Worm (Caenorhabditis elegans) whole organism, L3 larva: Measurements from ENCODE around the gene F26C11.3.

ENCODE experiments used
- R02D3.7 ChIP-seq: fragments of 150-350 bp; optimal IDR thresholded peaks from 2 replicates; lab custom pipeline; 2014; ENCODE audit warnings: missing biosample characterization, missing genetic modification characterization
- ZK546.5 ChIP-seq: sonication (generic microtip); optimal IDR thresholded peaks from 2 replicates; lab custom pipeline; 2017; ENCODE audit warnings: missing biosample characterization, missing genetic modification characterization
- aly-2 ChIP-seq: fragments of 150-350 bp; optimal IDR thresholded peaks from 2 replicates; lab custom pipeline; 2014; ENCODE audit warnings: missing biosample characterization, missing genetic modification characterization
- ama-1 ChIP-seq: fragments of 150-350 bp; optimal IDR thresholded peaks from 2 replicates; lab custom pipeline; 2018
- ceh-16 ChIP-seq: sonication (generic microtip); optimal IDR thresholded peaks from 2 replicates; lab custom pipeline; 2017; ENCODE audit warnings: missing biosample characterization, missing genetic modification characterization
- ceh-28 ChIP-seq: fragments of 150-350 bp; optimal IDR thresholded peaks from 2 replicates; lab custom pipeline; 2014; ENCODE audit warnings: missing biosample characterization, missing genetic modification reagents, missing genetic modification characterization
- ceh-82 ChIP-seq: fragments of 150-350 bp; optimal IDR thresholded peaks from 2 replicates; lab custom pipeline; 2014; ENCODE audit warnings: missing biosample characterization, missing genetic modification characterization
- daf-12 ChIP-seq: fragments of 150-350 bp; optimal IDR thresholded peaks from 2 replicates; lab custom pipeline; 2014; ENCODE audit warnings: missing biosample characterization, missing genetic modification reagents, missing genetic modification characterization
- egl-27 ChIP-seq: sonication (generic microtip); optimal IDR thresholded peaks from 4 replicates; lab custom pipeline; 2017; ENCODE audit warnings: missing biosample characterization, missing genetic modification reagents, missing genetic modification characterization
- egl-5 ChIP-seq: fragments of 150-350 bp; optimal IDR thresholded peaks from 2 replicates; lab custom pipeline; 2017; ENCODE audit warnings: missing biosample characterization, missing genetic modification reagents, missing genetic modification characterization, inconsistent platforms
- elt-1 ChIP-seq: fragments of 150-350 bp; optimal IDR thresholded peaks from 2 replicates; lab custom pipeline; 2014; ENCODE audit warnings: missing biosample characterization, missing genetic modification characterization
- elt-2 ChIP-seq: sonication (generic microtip); optimal IDR thresholded peaks from 2 replicates; lab custom pipeline; 2016; ENCODE audit warnings: missing genetic modification reagents, mild to moderate bottlenecking, missing genetic modification characterization, missing compliant biosample characterization
- elt-3 ChIP-seq, 3 experiments: fragments of 150-350 bp in 1 of 3; sonication (generic microtip) in 2 of 3; optimal IDR thresholded peaks; 2 replicates in 2 of 3; 4 replicates in 1 of 3; lab custom pipeline; 2014 to 2017; ENCODE audit warnings: missing biosample characterization in 3 of 3, missing genetic modification characterization in 3 of 3
- eor-1 ChIP-seq, 2 experiments: fragments of 150-350 bp; optimal IDR thresholded peaks; 2 replicates each; lab custom pipeline; 2014 to 2018; ENCODE audit warnings: missing biosample characterization in 2 of 2, missing genetic modification characterization in 2 of 2
- fkh-10 ChIP-seq: sonication (generic microtip); optimal IDR thresholded peaks from 2 replicates; lab custom pipeline; 2017; ENCODE audit warnings: missing biosample characterization, missing genetic modification reagents, missing genetic modification characterization
- fos-1 ChIP-seq: fragments of 150-350 bp; optimal IDR thresholded peaks from 2 replicates; lab custom pipeline; 2014; ENCODE audit warnings: missing biosample characterization, missing genetic modification characterization
- hmg-11 ChIP-seq: sonication (generic microtip); optimal IDR thresholded peaks from 2 replicates; lab custom pipeline; 2016; ENCODE audit warnings: missing genetic modification characterization, missing compliant biosample characterization
- jun-1 ChIP-seq: fragments of 150-350 bp; optimal IDR thresholded peaks from 2 replicates; lab custom pipeline; 2014; ENCODE audit warnings: missing biosample characterization, missing genetic modification reagents, missing genetic modification characterization
- lin-15B ChIP-seq: fragments of 150-350 bp; optimal IDR thresholded peaks from 2 replicates; lab custom pipeline; 2014; ENCODE audit warnings: missing biosample characterization, missing genetic modification characterization
- lin-39 ChIP-seq: fragments of 150-350 bp; optimal IDR thresholded peaks from 2 replicates; lab custom pipeline; 2018; ENCODE audit warnings: missing biosample characterization, missing genetic modification reagents, missing genetic modification characterization
- lsy-12 ChIP-seq: sonication (generic microtip); optimal IDR thresholded peaks from 2 replicates; lab custom pipeline; 2016; ENCODE audit warnings: mild to moderate bottlenecking, missing genetic modification characterization, missing compliant biosample characterization
- mdl-1 ChIP-seq: fragments of 150-350 bp; optimal IDR thresholded peaks from 2 replicates; lab custom pipeline; 2014; ENCODE audit warnings: missing biosample characterization, missing genetic modification characterization
- nfya-1 ChIP-seq: sonication (generic microtip); optimal IDR thresholded peaks from 2 replicates; lab custom pipeline; 2017; ENCODE audit warnings: missing genetic modification characterization, mild to moderate bottlenecking, missing compliant biosample characterization, antibody characterized with exemption, moderate library complexity; ENCODE audit not compliant: insufficient read depth
- nhr-11 ChIP-seq: fragments of 150-350 bp; optimal IDR thresholded peaks from 2 replicates; lab custom pipeline; 2014; ENCODE audit warnings: missing biosample characterization, missing genetic modification characterization
- nhr-12 ChIP-seq: fragments of 150-350 bp; optimal IDR thresholded peaks from 2 replicates; lab custom pipeline; 2014; ENCODE audit warnings: missing biosample characterization, missing genetic modification characterization
- nhr-23 ChIP-seq: fragments of 150-350 bp; optimal IDR thresholded peaks from 2 replicates; lab custom pipeline; 2014; ENCODE audit warnings: missing biosample characterization, missing genetic modification reagents, missing genetic modification characterization
- nhr-25 ChIP-seq: sonication (generic microtip); optimal IDR thresholded peaks from 2 replicates; lab custom pipeline; 2017; ENCODE audit warnings: missing biosample characterization, missing genetic modification characterization
- nhr-28 ChIP-seq: fragments of 150-350 bp; optimal IDR thresholded peaks from 2 replicates; lab custom pipeline; 2014; ENCODE audit warnings: missing biosample characterization, missing genetic modification characterization
- nhr-43 ChIP-seq: sonication (generic microtip); optimal IDR thresholded peaks from 2 replicates; lab custom pipeline; 2016; ENCODE audit warnings: mild to moderate bottlenecking, missing genetic modification characterization, missing compliant biosample characterization; ENCODE audit not compliant: poor library complexity, severe bottlenecking
- nhr-67 ChIP-seq: fragments of 150-350 bp; optimal IDR thresholded peaks from 2 replicates; lab custom pipeline; 2014; ENCODE audit warnings: missing biosample characterization, missing genetic modification characterization
- pha-4 ChIP-seq: fragments of 150-350 bp; optimal IDR thresholded peaks from 2 replicates; lab custom pipeline; 2014; ENCODE audit warnings: missing biosample characterization, missing genetic modification reagents, missing genetic modification characterization
- pqm-1 ChIP-seq: fragments of 150-350 bp; optimal IDR thresholded peaks from 2 replicates; lab custom pipeline; 2017; ENCODE audit warnings: missing biosample characterization, missing genetic modification characterization, inconsistent platforms
- sea-2 ChIP-seq: fragments of 150-350 bp; sonication (generic microtip); optimal IDR thresholded peaks from 4 replicates; lab custom pipeline; 2014; ENCODE audit warnings: missing biosample characterization, missing genetic modification reagents, missing genetic modification characterization
- skn-1 ChIP-seq: fragments of 150-350 bp; optimal IDR thresholded peaks from 2 replicates; lab custom pipeline; 2014; ENCODE audit warnings: missing biosample characterization, missing genetic modification characterization
- tbx-2 ChIP-seq: sonication (generic microtip); optimal IDR thresholded peaks from 2 replicates; lab custom pipeline; 2016; ENCODE audit warnings: mild to moderate bottlenecking, missing genetic modification characterization, missing compliant biosample characterization
- unc-39 ChIP-seq: sonication (generic microtip); optimal IDR thresholded peaks from 4 replicates; lab custom pipeline; 2017; ENCODE audit warnings: missing biosample characterization, missing genetic modification characterization
- unc-62 ChIP-seq: fragments of 150-350 bp; sonication (generic microtip); optimal IDR thresholded peaks from 4 replicates; lab custom pipeline; 2014; ENCODE audit warnings: missing biosample characterization, missing genetic modification reagents, missing genetic modification characterization
- zag-1 ChIP-seq: fragments of 150-350 bp; optimal IDR thresholded peaks from 2 replicates; lab custom pipeline; 2014; ENCODE audit warnings: missing biosample characterization, missing genetic modification characterization
- ztf-11 ChIP-seq: fragments of 150-350 bp; optimal IDR thresholded peaks from 2 replicates; lab custom pipeline; 2014; ENCODE audit warnings: missing biosample characterization, missing genetic modification characterization
- ztf-4 ChIP-seq: fragments of 150-350 bp; optimal IDR thresholded peaks from 2 replicates; lab custom pipeline; 2014; ENCODE audit warnings: missing biosample characterization, missing genetic modification characterization

F26C11.3 gene

DNA sequence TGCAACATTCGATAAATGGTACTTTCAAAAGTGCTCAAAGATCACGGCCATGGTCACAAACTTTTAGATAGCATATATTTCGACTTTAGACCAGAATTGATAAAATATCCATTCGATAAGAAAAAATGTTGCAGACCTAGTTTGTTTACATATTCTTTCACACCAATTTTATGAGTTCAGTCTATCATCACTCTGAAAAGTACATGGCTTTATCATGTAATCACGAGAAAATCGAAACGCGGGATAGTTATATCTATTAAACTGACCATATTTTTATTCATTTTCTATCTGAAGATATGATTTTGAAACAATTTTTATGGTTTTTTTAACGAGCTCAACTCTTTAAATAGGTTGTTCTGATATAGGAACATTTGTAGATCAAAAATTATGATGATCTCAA lies 16.6 kb upstream of the F26C11.3 start, which contains the start of gene pho-11:
Gene pho-11, plus strand, starts transcription at position 374 of the 400 bp plus-strand sequence.
- TF ChIP-seq lin-39, result no peak
- TF ChIP-seq nhr-12 (tag; lab: Kevin White, UChicago), result no peak
- peak; percentile 72 for TF ChIP-seq elt-2 (tag; lab: Kevin White, UChicago)
- TF ChIP-seq unc-62 (GFP tag; lab: Kevin White, UChicago), result no peak
- TF ChIP-seq pha-4, result peak; percentile 23
- TF ChIP-seq unc-39 (tag; lab: Kevin White, UChicago), result no peak
- TF ChIP-seq pqm-1 (tag; lab: Kevin White, UChicago), result peak; percentile 65
- no peak for TF ChIP-seq mdl-1 (tag; lab: Kevin White, UChicago)
- TF ChIP-seq eor-1 (tag; optimal IDR thresholded peaks at IDR 0.05; lab: Kevin White, UChicago), result no peak

DNA sequence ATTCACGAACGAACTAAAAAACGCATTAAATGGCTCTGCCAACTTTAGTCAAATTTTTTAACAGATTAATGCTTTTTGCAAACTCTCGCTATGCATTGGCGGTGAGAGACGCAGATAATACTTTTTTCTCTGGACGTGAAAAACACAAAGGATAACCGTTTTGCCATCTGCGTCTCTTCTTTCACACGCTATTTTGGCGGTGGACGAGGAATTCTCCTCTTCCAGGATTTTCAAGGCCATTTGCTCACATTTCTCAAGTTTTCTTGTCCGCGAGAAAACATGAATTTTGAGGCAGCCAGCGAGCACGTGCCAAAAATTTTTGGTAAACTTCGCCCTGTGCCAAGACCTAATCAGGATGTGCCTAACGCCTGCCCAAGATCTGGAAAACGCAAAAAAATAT lies 16.1 kb upstream of the F26C11.3 start:
- no peak for TF ChIP-seq nhr-12 (tag; lab: Kevin White, UChicago)
- no peak for TF ChIP-seq lsy-12 (tag; lab: Kevin White, UChicago)
- peak; percentile 78 for TF ChIP-seq lin-15B (tag; lab: Kevin White, UChicago)
- no peak for TF ChIP-seq R02D3.7
- TF ChIP-seq daf-12, result no peak
- peak; percentile 9 for TF ChIP-seq nhr-43 (tag; lab: Kevin White, UChicago)
- peak; percentile 47 for TF ChIP-seq nfya-1
- TF ChIP-seq hmg-11 (tag; lab: Kevin White, UChicago), result peak; percentile 59
- TF ChIP-seq nhr-25 (tag; lab: Kevin White, UChicago), result no peak
- no peak for TF ChIP-seq tbx-2 (tag; lab: Kevin White, UChicago)
- no peak for TF ChIP-seq nhr-67
- TF ChIP-seq aly-2 (tag; lab: Kevin White, UChicago), result no peak
- TF ChIP-seq sea-2, result no peak
- TF ChIP-seq zag-1 (tag; lab: Kevin White, UChicago), result no peak
- TF ChIP-seq unc-39 (tag; lab: Kevin White, UChicago), result no peak
- TF ChIP-seq jun-1 (tag; lab: Kevin White, UChicago), result no peak
- no peak for TF ChIP-seq ceh-16 (tag; lab: Kevin White, UChicago)
- TF ChIP-seq nhr-11 (tag; lab: Kevin White, UChicago), result peak; percentile 49
- no peak for TF ChIP-seq ZK546.5 (tag; lab: Kevin White, UChicago)

DNA sequence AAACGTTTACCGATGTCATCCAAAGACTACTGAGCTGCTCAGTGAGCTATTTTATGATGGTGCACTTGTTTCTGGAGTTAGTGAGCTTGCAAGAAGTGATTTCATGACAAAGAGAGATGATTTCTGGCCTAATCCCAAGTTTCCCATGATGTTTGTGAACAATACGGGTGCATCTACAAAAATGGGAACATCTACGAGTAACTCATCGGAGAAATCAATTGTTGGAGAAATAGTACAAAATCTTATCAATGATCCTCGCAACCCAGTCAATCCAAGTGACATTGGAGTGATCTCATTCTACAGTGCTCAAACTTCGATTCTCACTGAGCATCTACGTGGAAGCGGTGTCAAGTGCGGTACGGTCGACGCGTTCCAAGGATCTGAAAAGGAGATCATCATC lies 13.6 kb upstream of the F26C11.3 start:
- TF ChIP-seq lin-39 (no peak), unc-62 (GFP tag; lab: Kevin White, UChicago) (no peak), R02D3.7 (no peak), ztf-4 (tag; lab: Kevin White, UChicago) (no peak), ztf-11 (tag; lab: Kevin White, UChicago) (no peak), fkh-10 (GFP tag; lab: Kevin White, UChicago) (no peak), nhr-28 (tag; lab: Kevin White, UChicago) (no peak), pha-4 (no peak), nhr-25 (tag; lab: Kevin White, UChicago) (no peak), ama-1 (lab: Kevin White, UChicago) (no peak), fos-1 (tag; lab: Kevin White, UChicago) (no peak), ceh-16 (tag; lab: Kevin White, UChicago) (no peak), nhr-23 (tag; lab: Kevin White, UChicago) (no peak), ceh-82 (tag; lab: Kevin White, UChicago) (no peak)

DNA sequence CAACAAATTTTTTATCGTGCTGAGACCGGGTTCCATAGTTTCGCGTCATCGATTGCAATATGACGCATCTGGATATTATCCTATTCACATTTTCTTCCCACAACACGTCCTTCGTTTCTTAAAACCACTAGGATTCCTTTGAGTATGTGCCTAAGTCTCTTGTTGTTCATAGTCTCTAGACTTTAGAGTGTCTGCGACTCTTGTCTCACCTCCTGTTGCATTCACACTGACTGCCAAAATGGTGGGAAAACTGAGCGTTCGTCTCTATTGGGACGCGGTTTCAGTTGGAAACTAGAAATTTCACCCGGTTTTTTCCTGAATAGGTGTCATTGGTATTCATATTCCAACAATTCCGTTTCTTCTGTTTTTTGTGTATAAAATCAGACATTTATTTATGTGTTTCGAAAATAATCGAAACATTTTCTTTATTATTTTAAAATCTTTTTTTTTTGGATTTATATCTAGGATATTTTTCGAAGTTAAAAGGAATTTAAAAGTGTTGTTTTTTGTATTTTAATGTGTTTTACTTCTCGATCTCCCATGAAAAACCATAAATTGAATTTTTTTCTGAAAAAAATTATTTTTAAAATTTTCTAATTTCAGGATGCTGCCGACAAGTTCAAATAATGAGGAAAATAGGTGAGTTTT lies 6.8 kb upstream of the F26C11.3 start, which contains the start of gene C05C10.2:
Gene C05C10.2, plus strand, starts transcription at position 598 of the 648 bp plus-strand sequence.
- TF ChIP-seq nfya-1 (peak; percentile 35), lsy-12 (tag; lab: Kevin White, UChicago) (no peak)

DNA sequence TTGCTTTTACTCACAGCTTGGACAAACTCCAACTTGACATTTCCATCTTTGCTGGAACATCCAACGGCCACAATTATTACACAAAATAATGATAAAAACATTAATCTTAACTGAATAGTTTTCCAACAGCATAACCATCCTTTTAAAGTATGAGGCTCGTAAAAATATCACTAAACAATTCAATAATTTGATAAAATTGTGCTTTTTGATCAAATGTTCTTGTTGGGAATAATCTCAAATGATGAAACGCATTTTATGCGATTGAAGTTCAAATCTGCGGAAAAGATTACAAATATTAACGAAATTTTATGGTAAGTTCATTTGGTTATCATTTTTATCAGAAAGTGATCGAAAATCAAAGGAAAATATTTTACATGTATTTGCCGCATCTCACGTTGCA lies 5.6 kb upstream of the F26C11.3 start, which contains the start of gene pho-10:
Gene pho-10, minus strand, starts transcription at position 101 of the 400 bp plus-strand sequence.
- no peak for TF ChIP-seq lsy-12 (tag; lab: Kevin White, UChicago)
- no peak for TF ChIP-seq zag-1 (tag; lab: Kevin White, UChicago)
- no peak for TF ChIP-seq nhr-43 (tag; lab: Kevin White, UChicago)
- TF ChIP-seq egl-5 (tag; lab: Kevin White, UChicago), result no peak
- no peak for TF ChIP-seq ZK546.5 (tag; lab: Kevin White, UChicago)
- TF ChIP-seq ztf-4 (tag; lab: Kevin White, UChicago), result no peak
- TF ChIP-seq mdl-1 (tag; lab: Kevin White, UChicago), result no peak
- no peak for TF ChIP-seq egl-27 (tag; lab: Kevin White, UChicago)
- no peak for TF ChIP-seq elt-1 (tag; lab: Kevin White, UChicago)
- TF ChIP-seq ceh-28 (tag; lab: Kevin White, UChicago), result no peak
- no peak for TF ChIP-seq daf-12
- TF ChIP-seq hmg-11 (tag; lab: Kevin White, UChicago), result no peak
- no peak for TF ChIP-seq unc-39 (tag; lab: Kevin White, UChicago)
- no peak for TF ChIP-seq elt-3 (tag; optimal IDR thresholded peaks at IDR 0.05; lab: Kevin White, UChicago)
- TF ChIP-seq pha-4, result no peak
- TF ChIP-seq skn-1 (tag; lab: Kevin White, UChicago), result no peak
- TF ChIP-seq lin-15B (tag; lab: Kevin White, UChicago), result no peak
- TF ChIP-seq pqm-1 (tag; lab: Kevin White, UChicago), result no peak
- TF ChIP-seq ama-1 (lab: Kevin White, UChicago), result no peak
- no peak for TF ChIP-seq nhr-11 (tag; lab: Kevin White, UChicago)
